Worm (Caenorhabditis elegans) whole organism, L4 larva: ENCODE data around the gene melo-3.
"Not testable (repeated sequence)": the region's sequence is repeated elsewhere in the genome, so short reads cannot be mapped to it uniquely, and the experiment has no call there.

ENCODE experiments used
- F26F4.8 ChIP-seq: fragments of 200-800 bp; sonication (Bioruptor generic); conservative IDR thresholded peaks from 2 replicates; pipeline ENCODE4 v1.3.6; 2022; ENCODE audit warnings: missing genetic modification characterization, missing compliant biosample characterization
- F49E8.2 ChIP-seq: sonication (generic microtip); optimal IDR thresholded peaks from 2 replicates; lab custom pipeline; 2016; ENCODE audit warnings: missing compliant biosample characterization, mild to moderate bottlenecking, missing genetic modification characterization, borderline replicate concordance
- T20F7.1 ChIP-seq: fragments of 200-800 bp; sonication (Bioruptor generic); optimal IDR thresholded peaks from 2 replicates; lab custom pipeline; 2018; ENCODE audit warnings: mild to moderate bottlenecking, missing genetic modification characterization, missing compliant biosample characterization
- T26A8.4 ChIP-seq: fragments of 200-800 bp; sonication (Bioruptor generic); IDR thresholded peaks from 2 replicates; pipeline ENCODE4 v1.3.6; 2022; ENCODE audit warnings: missing genetic modification characterization, missing compliant biosample characterization
- Y48G9A.11 ChIP-seq: fragments of 200-800 bp; sonication (Bioruptor generic); IDR thresholded peaks from 2 replicates; pipeline ENCODE4 v1.3.6; 2022; ENCODE audit warnings: missing genetic modification reagents, missing genetic modification characterization, missing compliant biosample characterization
- ZK337.2 ChIP-seq: fragments of 200-800 bp; sonication (Bioruptor generic); IDR thresholded peaks from 2 replicates; pipeline ENCODE4 v1.3.6; 2022; ENCODE audit warnings: missing genetic modification reagents, missing genetic modification characterization, missing compliant biosample characterization
- aha-1 ChIP-seq: fragments of 150-350 bp; peaks from one replicate; lab custom pipeline; 2014; ENCODE audit warnings: missing biosample characterization, missing genetic modification characterization
- arid-1 ChIP-seq: fragments of 200-800 bp; sonication (Bioruptor generic); conservative IDR thresholded peaks from 2 replicates; pipeline ENCODE4 v1.3.6; 2022; ENCODE audit warnings: missing genetic modification reagents, missing genetic modification characterization, missing compliant biosample characterization
- ceh-28 ChIP-seq: fragments of 150-350 bp; optimal IDR thresholded peaks from 2 replicates; lab custom pipeline; 2014; ENCODE audit warnings: missing biosample characterization, missing genetic modification reagents, missing genetic modification characterization
- ceh-44 ChIP-seq: fragments of 200-800 bp; sonication (Bioruptor generic); IDR thresholded peaks from 2 replicates; pipeline ENCODE4 v1.3.6; 2022; ENCODE audit warnings: missing genetic modification reagents, missing genetic modification characterization, missing compliant biosample characterization
- cey-2 ChIP-seq: sonication (generic microtip); optimal IDR thresholded peaks from 3 replicates; lab custom pipeline; 2017; ENCODE audit warnings: missing genetic modification characterization, mild to moderate bottlenecking, missing compliant biosample characterization, antibody characterized with exemption, borderline replicate concordance; ENCODE audit not compliant: insufficient read depth
- ctbp-1 ChIP-seq: fragments of 200-800 bp; sonication (Bioruptor generic); IDR thresholded peaks from 2 replicates; pipeline ENCODE4 v1.3.6; 2022; ENCODE audit warnings: missing genetic modification reagents, missing genetic modification characterization, missing compliant biosample characterization
- daf-16 ChIP-seq, 3 experiments: sonication (generic microtip); optimal IDR thresholded peaks; 2 replicates each; lab custom pipeline; 2016 to 2017; ENCODE audit warnings: missing genetic modification characterization in 3 of 3, missing genetic modification reagents in 3 of 3, mild to moderate bottlenecking in 2 of 3, missing compliant biosample characterization in 2 of 3, missing biosample characterization in 1 of 3, moderate library complexity in 1 of 3
- duxl-1 ChIP-seq: sonication (generic microtip); optimal IDR thresholded peaks from 2 replicates; lab custom pipeline; 2016; ENCODE audit warnings: mild to moderate bottlenecking, missing genetic modification characterization, moderate library complexity, missing compliant biosample characterization; ENCODE audit not compliant: poor library complexity
- egl-43 ChIP-seq: fragments of 200-800 bp; sonication (Bioruptor generic); IDR thresholded peaks from 2 replicates; pipeline ENCODE4 v1.3.6; 2022; ENCODE audit warnings: missing genetic modification reagents, missing genetic modification characterization, missing compliant biosample characterization
- hif-1 ChIP-seq, 2 experiments: sonication (generic microtip); optimal IDR thresholded peaks; 2 replicates each; lab custom pipeline; 2016 to 2017; ENCODE audit warnings: missing compliant biosample characterization in 2 of 2, missing genetic modification characterization in 2 of 2, missing genetic modification reagents in 2 of 2, missing genotype in 2 of 2, mild to moderate bottlenecking in 1 of 2
- hlh-30 ChIP-seq: sonication (generic microtip); optimal IDR thresholded peaks from 2 replicates; lab custom pipeline; 2017; ENCODE audit warnings: antibody characterized with exemption, mild to moderate bottlenecking, missing genetic modification characterization, missing compliant biosample characterization; ENCODE audit not compliant: insufficient read depth
- lim-7 ChIP-seq: fragments of 200-800 bp; sonication (Bioruptor generic); IDR thresholded peaks from 2 replicates; pipeline ENCODE4 v1.3.6; 2022; ENCODE audit warnings: missing genetic modification characterization, missing compliant biosample characterization
- lin-1 ChIP-seq: fragments of 200-800 bp; sonication (Bioruptor generic); IDR thresholded peaks from 2 replicates; pipeline ENCODE4 v1.3.6; 2022; ENCODE audit warnings: missing genetic modification reagents, missing genetic modification characterization, missing compliant biosample characterization
- lin-13 ChIP-seq: fragments of 150-350 bp; optimal IDR thresholded peaks from 2 replicates; lab custom pipeline; 2014; ENCODE audit warnings: missing biosample characterization, missing genetic modification reagents, missing genetic modification characterization
- lin-29 ChIP-seq: fragments of 200-800 bp; sonication (Bioruptor generic); IDR thresholded peaks from 2 replicates; pipeline ENCODE4 v1.3.6; 2022; ENCODE audit warnings: missing genetic modification reagents, missing genetic modification characterization, missing compliant biosample characterization
- lin-38 ChIP-seq: fragments of 200-800 bp; sonication (Bioruptor generic); IDR thresholded peaks from 2 replicates; pipeline ENCODE4 v1.3.6; 2022; ENCODE audit warnings: missing genetic modification reagents, missing genetic modification characterization, missing compliant biosample characterization
- lsy-2 ChIP-seq, 2 experiments: fragments of 150-350 bp in 1 of 2; sonication (generic microtip) in 1 of 2; optimal IDR thresholded peaks; 2 replicates each; lab custom pipeline; 2014 to 2017; ENCODE audit warnings: missing biosample characterization in 2 of 2, missing genetic modification characterization in 2 of 2
- madf-5 ChIP-seq, 2 experiments: fragments of 200-800 bp; sonication (Bioruptor generic); IDR thresholded peaks; 2 replicates each; pipeline ENCODE4 v1.3.6; 2022; ENCODE audit warnings: missing compliant biosample characterization in 2 of 2, missing genetic modification characterization in 2 of 2
- madf-9 ChIP-seq: fragments of 200-800 bp; sonication (Bioruptor generic); conservative IDR thresholded peaks from 2 replicates; pipeline ENCODE4 v1.3.6; 2022; ENCODE audit warnings: missing genetic modification reagents, missing genetic modification characterization, missing compliant biosample characterization
- mdl-1 ChIP-seq, 2 experiments: fragments of 150-350 bp in 1 of 2; sonication (generic microtip) in 1 of 2; optimal IDR thresholded peaks; 2 replicates each; lab custom pipeline; 2014 to 2017; ENCODE audit warnings: missing biosample characterization in 2 of 2, missing genetic modification characterization in 2 of 2
- mes-2 ChIP-seq: sonication (generic microtip); optimal IDR thresholded peaks from 2 replicates; lab custom pipeline; 2016; ENCODE audit warnings: missing genotype, mild to moderate bottlenecking, missing genetic modification characterization, missing compliant biosample characterization; ENCODE audit not compliant: poor library complexity, severe bottlenecking
- mxl-3 ChIP-seq: fragments of 200-800 bp; sonication (Bioruptor generic); optimal IDR thresholded peaks from 2 replicates; lab custom pipeline; 2018; ENCODE audit warnings: mild to moderate bottlenecking, missing genetic modification characterization, missing compliant biosample characterization
- nhr-10 ChIP-seq: fragments of 150-350 bp; optimal IDR thresholded peaks from 2 replicates; lab custom pipeline; 2014; ENCODE audit warnings: missing biosample characterization, missing genetic modification characterization
- nhr-25 ChIP-seq: sonication (generic microtip); optimal IDR thresholded peaks from 2 replicates; lab custom pipeline; 2017; ENCODE audit warnings: missing genetic modification characterization, mild to moderate bottlenecking, missing compliant biosample characterization, antibody characterized with exemption, moderate library complexity, borderline replicate concordance; ENCODE audit not compliant: insufficient read depth
- nhr-28 ChIP-seq: fragments of 150-350 bp; optimal IDR thresholded peaks from 2 replicates; lab custom pipeline; 2014; ENCODE audit warnings: missing biosample characterization, missing genetic modification characterization
- nhr-48 ChIP-seq: sonication (generic microtip); optimal IDR thresholded peaks from 2 replicates; lab custom pipeline; 2016; ENCODE audit warnings: mild to moderate bottlenecking, missing genetic modification characterization, missing compliant biosample characterization
- nhr-6 ChIP-seq: fragments of 150-350 bp; optimal IDR thresholded peaks from 2 replicates; lab custom pipeline; 2014; ENCODE audit warnings: missing biosample characterization, missing genetic modification characterization
- set-16 ChIP-seq: fragments of 200-800 bp; sonication (Bioruptor generic); IDR thresholded peaks from 2 replicates; pipeline ENCODE4 v1.3.6; 2022; ENCODE audit warnings: missing genetic modification reagents, missing genetic modification characterization, missing compliant biosample characterization
- snpc-1.2 ChIP-seq: fragments of 200-800 bp; sonication (Bioruptor generic); IDR thresholded peaks from 2 replicates; pipeline ENCODE4 v1.3.6; 2022; ENCODE audit warnings: missing genetic modification reagents, missing genetic modification characterization, missing compliant biosample characterization
- snpc-4 ChIP-seq: fragments of 150-350 bp; optimal IDR thresholded peaks from 2 replicates; lab custom pipeline; 2014; ENCODE audit warnings: missing biosample characterization, missing genetic modification characterization
- spr-1 ChIP-seq: sonication (generic microtip); optimal IDR thresholded peaks from 2 replicates; lab custom pipeline; 2016; ENCODE audit warnings: mild to moderate bottlenecking, missing genetic modification characterization, missing compliant biosample characterization
- unc-130 ChIP-seq: sonication (generic microtip); optimal IDR thresholded peaks from 2 replicates; lab custom pipeline; 2016; ENCODE audit warnings: missing genetic modification reagents, missing genetic modification characterization, missing compliant biosample characterization
- vab-7 ChIP-seq: fragments of 200-800 bp; sonication (Bioruptor generic); IDR thresholded peaks from 2 replicates; pipeline ENCODE4 v1.3.6; 2022; ENCODE audit warnings: missing genetic modification reagents, missing genetic modification characterization, missing compliant biosample characterization
- zag-1 ChIP-seq: fragments of 150-350 bp; optimal IDR thresholded peaks from 2 replicates; lab custom pipeline; 2014; ENCODE audit warnings: missing biosample characterization, missing genetic modification characterization
- zfp-2 ChIP-seq: sonication (generic microtip); optimal IDR thresholded peaks from 2 replicates; lab custom pipeline; 2016; ENCODE audit warnings: mild to moderate bottlenecking, missing genetic modification characterization, missing compliant biosample characterization
- zip-2 ChIP-seq: fragments of 150-350 bp; optimal IDR thresholded peaks from 2 replicates; lab custom pipeline; 2014; ENCODE audit warnings: missing biosample characterization, missing genetic modification characterization

melo-3 gene

DNA sequence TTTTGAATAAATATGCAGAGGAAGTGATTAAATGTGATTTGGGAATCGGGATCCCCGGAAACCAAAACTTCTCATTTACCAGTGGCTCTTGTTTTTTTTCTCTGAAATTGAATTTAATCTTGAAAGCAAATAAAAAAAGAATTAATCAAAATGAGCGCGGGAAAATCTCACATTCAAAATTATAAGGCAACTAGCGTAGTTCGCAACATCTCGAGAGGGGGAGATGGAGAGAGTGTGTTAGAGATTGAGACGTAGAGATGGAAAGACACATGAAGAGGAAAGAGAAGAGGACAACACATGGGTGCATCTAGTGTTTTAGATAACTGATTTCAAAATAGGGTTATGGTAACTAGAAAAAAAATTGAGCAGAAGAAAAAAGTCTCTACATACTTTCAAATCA is 11.4 kb upstream of the melo-3 start, which contains the start of gene sdc-3:
Gene sdc-3 (minus strand): TSS at position 101 of the 400 bp plus-strand sequence.
- TF ChIP-seq nhr-28, result peak; percentile 32
- TF ChIP-seq mxl-3 (GFP tag; lab: Kevin White, UChicago), result peak; percentile 19
- no peak for TF ChIP-seq lin-1 (GFP tag; lab: Robert Waterston, UW)
- TF ChIP-seq duxl-1 (tag; lab: Kevin White, UChicago), result no peak
- no peak for TF ChIP-seq daf-16 (GFP tag; optimal IDR thresholded peaks at IDR 0.05; lab: Kevin White, UChicago)
- peak; percentile 14 for TF ChIP-seq daf-16 (tag; optimal IDR thresholded peaks at IDR 0.05; lab: Kevin White, UChicago)
- TF ChIP-seq aha-1, result peak; percentile 73

DNA sequence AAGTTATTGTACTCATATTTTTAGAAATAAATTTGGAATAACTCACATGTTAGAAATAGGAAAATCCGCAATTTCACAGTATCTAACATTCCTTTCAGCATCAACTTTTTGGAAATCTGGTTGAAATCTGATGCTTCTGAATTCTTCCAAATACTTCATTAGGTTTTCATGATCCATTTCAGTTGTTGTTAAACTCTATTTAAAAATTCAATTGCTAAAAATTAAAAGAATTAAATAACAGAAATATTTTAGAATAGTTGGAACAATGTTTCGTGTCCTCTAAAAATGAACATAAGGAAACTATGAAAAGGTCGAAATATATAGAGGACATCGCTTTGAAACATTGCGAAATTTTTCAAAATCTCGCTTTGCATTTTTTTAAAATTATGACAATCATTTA is 5.3 kb downstream of the melo-3 start, which contains the start of gene cng-1:
Gene cng-1 (minus strand): TSS at position 101 of the 400 bp plus-strand sequence.
- TF ChIP-seq nhr-25 (tag; lab: Kevin White, UChicago); hlh-30 (tag; lab: Kevin White, UChicago); madf-9 (GFP tag; lab: Robert Waterston, UW): not testable (repeated sequence)

DNA sequence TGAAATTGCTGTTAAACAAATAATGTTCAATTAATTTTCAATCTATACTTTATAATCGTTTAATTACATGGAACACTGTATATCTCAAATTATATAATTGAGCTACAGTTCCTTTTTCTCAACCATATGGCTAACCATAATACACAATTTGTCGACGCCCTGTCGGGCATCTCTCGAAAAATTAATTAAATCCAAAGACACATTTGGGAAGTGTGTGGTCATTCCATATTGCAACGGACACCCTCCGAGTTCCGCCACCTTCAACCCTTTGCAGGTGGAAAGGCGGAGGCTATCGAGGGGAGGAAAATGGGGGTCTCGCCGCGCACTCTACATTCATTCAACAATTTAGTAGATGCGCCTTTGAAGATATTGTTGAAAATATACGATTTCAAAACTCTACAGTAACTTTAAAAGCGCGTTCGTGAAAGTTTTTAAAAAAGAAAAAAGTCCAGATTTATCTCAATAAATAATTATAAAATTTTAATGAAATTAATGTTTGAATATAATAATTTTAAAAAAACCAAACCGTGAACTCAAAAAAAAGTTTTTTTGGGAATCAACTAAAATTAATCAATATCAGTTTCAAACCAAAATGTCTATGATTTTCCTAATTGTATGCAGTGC is 7.7 kb downstream of the melo-3 start, which contains the start of gene F14H8.8:
Gene F14H8.8 (plus strand): TSS at position 574 of the 624 bp plus-strand sequence.
- TF ChIP-seq mdl-1 (tag; optimal IDR thresholded peaks at IDR 0.05; lab: Kevin White, UChicago), result no peak
- no peak for TF ChIP-seq nhr-48 (tag; lab: Kevin White, UChicago)
- no peak for TF ChIP-seq ctbp-1 (GFP tag; lab: Robert Waterston, UW)
- peak; percentile 36 for TF ChIP-seq unc-130 (GFP tag; lab: Kevin White, UChicago)
- no peak for TF ChIP-seq zip-2
- no peak for TF ChIP-seq vab-7 (GFP tag; lab: Robert Waterston, UW)
- TF ChIP-seq lin-38, result peak; percentile 60
- no peak for TF ChIP-seq cey-2 (tag; lab: Kevin White, UChicago)
- no peak for TF ChIP-seq lin-29 (GFP tag; lab: Robert Waterston, UW)
- peak; percentile 77 for TF ChIP-seq snpc-1.2 (GFP tag; lab: Robert Waterston, UW)
- peak; percentile 77 for TF ChIP-seq snpc-4 (tag; lab: Kevin White, UChicago)
- TF ChIP-seq lsy-2 (tag; optimal IDR thresholded peaks at IDR 0.05; lab: Kevin White, UChicago), result no peak
- TF ChIP-seq mes-2 (tag; lab: Kevin White, UChicago), result no peak
- TF ChIP-seq aha-1, result no peak
- TF ChIP-seq spr-1 (tag; lab: Kevin White, UChicago), result no peak
- TF ChIP-seq arid-1 (GFP tag; lab: Robert Waterston, UW), result peak; percentile 31; the same call in 1 of the 2 replicates
- no peak for TF ChIP-seq set-16 (GFP tag; lab: Robert Waterston, UW)
- peak; percentile 49; the same call in 1 of the 2 replicates for TF ChIP-seq Y48G9A.11 (GFP tag; lab: Robert Waterston, UW)
- TF ChIP-seq T26A8.4 (GFP tag; lab: Robert Waterston, UW), result peak; percentile 63; the same call in 1 of the 2 replicates
- peak; percentile 80 for TF ChIP-seq F49E8.2 (tag; lab: Kevin White, UChicago)
- TF ChIP-seq lim-7, result no peak
- TF ChIP-seq T20F7.1, result no peak
- TF ChIP-seq ZK337.2 (GFP tag; lab: Robert Waterston, UW), result no peak
- 0 out of 2 replicates have a peak, but pooled peaks have one; percentile 39 for TF ChIP-seq egl-43
- TF ChIP-seq zfp-2 (tag; lab: Kevin White, UChicago), result no peak
- TF ChIP-seq nhr-10 (tag; lab: Kevin White, UChicago), result no peak
- TF ChIP-seq madf-5 (GFP tag; IDR thresholded peaks at IDR 0.05; lab: Robert Waterston, UW), result no peak
- TF ChIP-seq hif-1 (tag; optimal IDR thresholded peaks at IDR 0.05; lab: Kevin White, UChicago), result no peak
- no peak for TF ChIP-seq lin-13
- no peak for TF ChIP-seq daf-16 (GFP tag; optimal IDR thresholded peaks at IDR 0.05; lab: Kevin White, UChicago)
- no peak for TF ChIP-seq daf-16 (tag; optimal IDR thresholded peaks at IDR 0.05; lab: Kevin White, UChicago)
- TF ChIP-seq ceh-44 (GFP tag; lab: Robert Waterston, UW), result no peak
- TF ChIP-seq zag-1 (tag; lab: Kevin White, UChicago), result no peak
- TF ChIP-seq duxl-1 (tag; lab: Kevin White, UChicago), result peak; percentile 9
- TF ChIP-seq F26F4.8 (GFP tag; lab: Robert Waterston, UW), result no peak
- TF ChIP-seq ceh-28 (tag; lab: Kevin White, UChicago), result no peak
- TF ChIP-seq nhr-6 (tag; lab: Kevin White, UChicago), result peak; percentile 41
